Fruit fly (Drosophila melanogaster) whole organism, embryonic: ENCODE results near the gene Cyp6d4.
A peak's percentile ranks its signal among the peaks of the same experiment; 100 is the strongest.

Experiments
- Abd-B ChIP-seq: fragments of 200-800 bp; sonication (Bioruptor generic); optimal IDR thresholded peaks from 2 replicates; lab custom pipeline; 2018; ENCODE audit warnings: missing biosample characterization, mild to moderate bottlenecking, missing genetic modification characterization, moderate library complexity
- B-H2 ChIP-seq: fragments of 200-800 bp; sonication (Bioruptor generic); optimal IDR thresholded peaks from 2 replicates; lab custom pipeline; 2018; ENCODE audit warnings: missing biosample characterization, mild to moderate bottlenecking, missing genetic modification characterization
- CG10267 ChIP-seq: fragments of 200-800 bp; sonication (Bioruptor generic); optimal IDR thresholded peaks from 2 replicates; lab custom pipeline; 2018; ENCODE audit warnings: missing biosample characterization, mild to moderate bottlenecking, missing genetic modification characterization, moderate library complexity
- CG10565 ChIP-seq: fragments of 200-800 bp; sonication (Bioruptor generic); optimal IDR thresholded peaks from 3 replicates; lab custom pipeline; 2016; ENCODE audit warnings: missing biosample characterization, mild to moderate bottlenecking, missing genetic modification characterization
- CG12104 ChIP-seq: fragments of 200-800 bp; sonication (Bioruptor generic); optimal IDR thresholded peaks from 3 replicates; lab custom pipeline; 2016; ENCODE audit warnings: missing biosample characterization, missing genetic modification characterization
- CG13424 ChIP-seq: fragments of 200-800 bp; sonication (Bioruptor generic); optimal IDR thresholded peaks from 2 replicates; lab custom pipeline; 2019; ENCODE audit warnings: missing biosample characterization, mild to moderate bottlenecking, missing genetic modification characterization, moderate library complexity
- CG13775 ChIP-seq: fragments of 200-800 bp; sonication (Bioruptor generic); optimal IDR thresholded peaks from 3 replicates; lab custom pipeline; 2017; ENCODE audit warnings: missing biosample characterization, mild to moderate bottlenecking, missing genetic modification characterization
- CG14050 ChIP-seq: fragments of 200-800 bp; sonication (Bioruptor generic); IDR thresholded peaks from 3 replicates; pipeline ENCODE4 v1.3.6; 2022; ENCODE audit warnings: missing biosample characterization, missing genetic modification characterization
- CG14860 ChIP-seq: fragments of 200-800 bp; sonication (Bioruptor generic); IDR thresholded peaks from 3 replicates; pipeline ENCODE4 v1.3.6; 2022; ENCODE audit warnings: missing biosample characterization, missing genetic modification characterization; ENCODE audit not compliant: partially characterized antibody
- CG16815 ChIP-seq: fragments of 200-800 bp; sonication (Bioruptor generic); optimal IDR thresholded peaks from 3 replicates; lab custom pipeline; 2017; ENCODE audit warnings: missing biosample characterization, mild to moderate bottlenecking, missing genetic modification characterization
- CG17359 ChIP-seq: fragments of 200-800 bp; sonication (Bioruptor generic); optimal IDR thresholded peaks from 3 replicates; lab custom pipeline; 2018; ENCODE audit warnings: missing biosample characterization, mild to moderate bottlenecking, missing genetic modification characterization, moderate library complexity
- CG30403 ChIP-seq: fragments of 200-800 bp; sonication (Bioruptor generic); optimal IDR thresholded peaks from 3 replicates; lab custom pipeline; 2016; ENCODE audit warnings: missing biosample characterization, missing genetic modification characterization
- CG30431 ChIP-seq: fragments of 200-800 bp; sonication (Bioruptor generic); optimal IDR thresholded peaks from 2 replicates; lab custom pipeline; 2017; ENCODE audit warnings: missing biosample characterization, missing genetic modification characterization
- CG31365 ChIP-seq: fragments of 200-800 bp; sonication (Bioruptor generic); optimal IDR thresholded peaks from 2 replicates; lab custom pipeline; 2018; ENCODE audit warnings: missing biosample characterization, mild to moderate bottlenecking, missing genetic modification characterization
- CG3838 ChIP-seq: fragments of 200-800 bp; sonication (Bioruptor generic); optimal IDR thresholded peaks from 3 replicates; lab custom pipeline; 2016; ENCODE audit warnings: missing biosample characterization, missing genetic modification characterization
- CG5953 ChIP-seq: fragments of 200-800 bp; sonication (Bioruptor generic); IDR thresholded peaks from 2 replicates; pipeline ENCODE4 v1.3.6; 2022; ENCODE audit warnings: missing biosample characterization, missing genetic modification characterization
- CG6175 ChIP-seq: fragments of 200-800 bp; sonication (Bioruptor generic); IDR thresholded peaks from 3 replicates; pipeline ENCODE4 v1.3.6; 2022; ENCODE audit warnings: missing biosample characterization, missing genetic modification characterization
- CG7271 ChIP-seq: fragments of 200-800 bp; sonication (Bioruptor generic); optimal IDR thresholded peaks from 2 replicates; lab custom pipeline; 2018; ENCODE audit warnings: missing biosample characterization, mild to moderate bottlenecking, missing genetic modification characterization, moderate library complexity
- CG9609 ChIP-seq: fragments of 200-800 bp; sonication (Bioruptor generic); optimal IDR thresholded peaks from 3 replicates; lab custom pipeline; 2016; ENCODE audit warnings: missing biosample characterization, missing genetic modification characterization
- CG9876 ChIP-seq: fragments of 200-800 bp; sonication (Bioruptor generic); optimal IDR thresholded peaks from 2 replicates; lab custom pipeline; 2016; ENCODE audit warnings: missing biosample characterization, missing genetic modification characterization
- D ChIP-seq, 2 experiments: fragments of 200-800 bp in 1 of 2; fragments of >200 bp in 1 of 2; sonication (Bioruptor generic) in 1 of 2; optimal IDR thresholded peaks; 2 replicates in 1 of 2; 3 replicates in 1 of 2; lab custom pipeline; 2017; ENCODE audit warnings: mild to moderate bottlenecking in 1 of 2, missing biosample characterization in 1 of 2, missing genetic modification characterization in 1 of 2, missing genetic modification reagents in 1 of 2
- Dip2 ChIP-seq: fragments of 200-800 bp; sonication (Bioruptor generic); IDR thresholded peaks from 2 replicates; pipeline ENCODE4 v1.3.6; 2022; ENCODE audit warnings: missing biosample characterization, missing genetic modification characterization
- Eip74EF ChIP-seq, 2 experiments: fragments of 200-800 bp in 1 of 2; fragments of >200 bp in 1 of 2; sonication (Bioruptor generic) in 1 of 2; optimal IDR thresholded peaks; 2 replicates each; lab custom pipeline; 2017 to 2019; ENCODE audit warnings: missing biosample characterization in 2 of 2, missing genetic modification characterization in 2 of 2, mild to moderate bottlenecking in 1 of 2, moderate library complexity in 1 of 2
- GATAe ChIP-seq: fragments of 200-800 bp; sonication (Bioruptor generic); conservative IDR thresholded peaks from 2 replicates; pipeline ENCODE4 v1.3.6; 2022; ENCODE audit warnings: missing biosample characterization, missing genetic modification characterization
- H2.0 ChIP-seq: fragments of 200-800 bp; sonication (Bioruptor generic); IDR thresholded peaks from 2 replicates; pipeline ENCODE4 v1.3.6; 2022; ENCODE audit warnings: missing biosample characterization, missing genetic modification characterization
- HLH3B ChIP-seq: fragments of 200-800 bp; sonication (Bioruptor generic); IDR thresholded peaks from 2 replicates; pipeline ENCODE4 v1.3.6; 2022; ENCODE audit warnings: missing biosample characterization, missing genetic modification characterization
- HLHmδ ChIP-seq: fragments of 200-800 bp; sonication (Bioruptor generic); optimal IDR thresholded peaks from 2 replicates; lab custom pipeline; 2018; ENCODE audit warnings: missing biosample characterization, mild to moderate bottlenecking, missing genetic modification characterization, moderate library complexity
- Hand ChIP-seq: fragments of 200-800 bp; sonication (Bioruptor generic); optimal IDR thresholded peaks from 2 replicates; lab custom pipeline; 2017; ENCODE audit warnings: mild to moderate bottlenecking, missing biosample characterization, missing genetic modification reagents, missing genetic modification characterization
- Hmx ChIP-seq: fragments of 200-800 bp; sonication (Bioruptor generic); optimal IDR thresholded peaks from 2 replicates; lab custom pipeline; 2016; ENCODE audit warnings: missing biosample characterization, missing genetic modification characterization
- Max ChIP-seq: fragments of 200-800 bp; sonication (Bioruptor generic); optimal IDR thresholded peaks from 2 replicates; lab custom pipeline; 2016; ENCODE audit warnings: missing biosample characterization, mild to moderate bottlenecking, missing genetic modification characterization
- Mrtf ChIP-seq: fragments of 200-800 bp; sonication (Bioruptor generic); IDR thresholded peaks from 3 replicates; pipeline ENCODE4 v1.3.6; 2022; ENCODE audit warnings: missing biosample characterization, missing genetic modification characterization
- NFAT ChIP-seq: fragments of 200-800 bp; sonication (Bioruptor generic); IDR thresholded peaks from 2 replicates; pipeline ENCODE4 v1.3.6; 2022; ENCODE audit warnings: missing biosample characterization, missing genetic modification characterization
- NfI ChIP-seq: fragments of 200-800 bp; sonication (Bioruptor generic); optimal IDR thresholded peaks from 3 replicates; lab custom pipeline; 2018; ENCODE audit warnings: missing biosample characterization, mild to moderate bottlenecking, missing genetic modification characterization, moderate library complexity
- Stat92E ChIP-seq, 3 experiments: fragments of >200 bp in 2 of 3; fragments of 200-800 bp in 1 of 3; sonication (Bioruptor generic) in 1 of 3; optimal IDR thresholded peaks; 2 replicates each; lab custom pipeline; 2017 to 2019; ENCODE audit warnings: missing biosample characterization in 3 of 3, missing genetic modification characterization in 3 of 3, mild to moderate bottlenecking in 1 of 3, moderate library complexity in 1 of 3
- Vsx1 ChIP-seq: fragments of 200-800 bp; sonication (Bioruptor generic); optimal IDR thresholded peaks from 2 replicates; lab custom pipeline; 2017; ENCODE audit warnings: missing biosample characterization, mild to moderate bottlenecking, missing genetic modification characterization, missing genetic modification reagents
- abd-A ChIP-seq: fragments of 200-800 bp; sonication (Bioruptor generic); optimal IDR thresholded peaks from 3 replicates; lab custom pipeline; 2019; ENCODE audit warnings: missing biosample characterization, mild to moderate bottlenecking, missing genetic modification characterization, moderate library complexity
- br ChIP-seq: fragments of >200 bp; optimal IDR thresholded peaks from 2 replicates; lab custom pipeline; 2017
- dmrt99B ChIP-seq: fragments of 200-800 bp; sonication (Bioruptor generic); optimal IDR thresholded peaks from 2 replicates; lab custom pipeline; 2018; ENCODE audit warnings: missing biosample characterization, mild to moderate bottlenecking, missing genetic modification characterization, moderate library complexity
- gro ChIP-seq: fragments of 200-800 bp; sonication (Bioruptor generic); optimal IDR thresholded peaks from 2 replicates; lab custom pipeline; 2016; ENCODE audit warnings: missing biosample characterization, missing genetic modification characterization
- hbn ChIP-seq: fragments of 200-800 bp; sonication (Bioruptor generic); IDR thresholded peaks from 2 replicates; pipeline ENCODE4 v1.3.6; 2022; ENCODE audit warnings: missing biosample characterization, missing genetic modification characterization; ENCODE audit not compliant: partially characterized antibody
- her ChIP-seq: fragments of 200-800 bp; sonication (Bioruptor generic); optimal IDR thresholded peaks from 2 replicates; lab custom pipeline; 2016; ENCODE audit warnings: missing biosample characterization, missing genetic modification characterization
- ken ChIP-seq: fragments of 200-800 bp; sonication (Bioruptor generic); IDR thresholded peaks from 3 replicates; pipeline ENCODE4 v1.3.6; 2022; ENCODE audit warnings: missing biosample characterization, missing genetic modification characterization
- luna ChIP-seq: fragments of 200-800 bp; sonication (Bioruptor generic); optimal IDR thresholded peaks from 2 replicates; lab custom pipeline; 2016; ENCODE audit warnings: missing biosample characterization, missing genetic modification characterization
- maf-S ChIP-seq: fragments of 200-800 bp; sonication (Bioruptor generic); optimal IDR thresholded peaks from 2 replicates; lab custom pipeline; 2016; ENCODE audit warnings: missing biosample characterization, missing genetic modification characterization
- nerfin-2 ChIP-seq: fragments of 200-800 bp; sonication (Bioruptor generic); IDR thresholded peaks from 2 replicates; pipeline ENCODE4 v1.3.6; 2022; ENCODE audit warnings: missing biosample characterization, missing genetic modification characterization; ENCODE audit not compliant: partially characterized antibody
- pzg ChIP-seq: fragments of 200-800 bp; sonication (Bioruptor generic); optimal IDR thresholded peaks from 3 replicates; lab custom pipeline; 2018; ENCODE audit warnings: missing biosample characterization, mild to moderate bottlenecking, missing genetic modification characterization, moderate library complexity
- so ChIP-seq: fragments of 200-800 bp; sonication (Bioruptor generic); IDR thresholded peaks from 3 replicates; pipeline ENCODE4 v1.3.6; 2022; ENCODE audit warnings: missing biosample characterization, missing genetic modification characterization
- tio ChIP-seq: fragments of 200-800 bp; sonication (Bioruptor generic); optimal IDR thresholded peaks from 2 replicates; lab custom pipeline; 2017; ENCODE audit warnings: missing biosample characterization, missing genetic modification characterization, inconsistent platforms
- vfl ChIP-seq: fragments of 200-800 bp; sonication (Bioruptor generic); optimal IDR thresholded peaks from 2 replicates; lab custom pipeline; 2016; ENCODE audit warnings: missing biosample characterization, missing genetic modification characterization

Gene Cyp6d4

DNA sequence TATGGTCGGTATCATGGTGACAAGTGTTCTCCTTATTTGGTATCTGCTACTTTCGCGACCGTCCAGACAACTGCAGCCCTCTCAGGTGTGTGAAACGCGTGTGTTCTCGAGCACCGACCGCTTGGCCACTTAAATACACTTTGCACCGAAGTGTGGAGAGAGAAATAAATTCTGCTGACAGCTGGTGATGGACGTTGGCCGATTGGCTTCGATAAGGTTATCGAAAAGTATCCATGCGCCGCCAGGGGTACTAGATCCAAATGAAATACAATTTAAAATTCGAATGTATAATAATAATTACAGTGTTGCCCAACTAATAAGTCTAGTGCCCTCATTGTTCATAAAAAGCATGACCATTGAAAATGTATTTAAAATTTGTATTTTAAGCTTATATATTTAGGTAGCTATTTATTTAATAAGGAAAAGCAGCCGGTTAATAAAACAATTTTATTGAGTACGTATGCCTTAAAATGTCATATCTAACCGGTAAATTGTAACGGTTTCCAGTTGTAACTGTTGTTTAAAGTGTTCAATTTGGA, 11.7 kb upstream of the Cyp6d4 start, which contains the start of the genes Gclm and CG17625 (continued):
- TF ChIP-seq gro (GFP tag; lab: Kevin White, UChicago) (peak; percentile 57), Hand (peak; percentile 25), Max (GFP tag; lab: Kevin White, UChicago) (no peak), abd-A (tag; lab: Kevin White, UChicago) (no peak), CG30431 (GFP tag; lab: Kevin White, UChicago) (no peak), CG10267 (tag; lab: Kevin White, UChicago) (peak; percentile 90), CG9609 (GFP tag; lab: Kevin White, UChicago) (peak; percentile 8), D (optimal IDR thresholded peaks at IDR 0.05; lab: Kevin White, UChicago) (no peak), D (GFP tag; optimal IDR thresholded peaks at IDR 0.05; lab: Kevin White, UChicago) (no peak), CG9876 (GFP tag; lab: Kevin White, UChicago) (no peak), pzg (GFP tag; lab: Kevin White, UChicago) (peak; percentile 82), NfI (GFP tag; lab: Kevin White, UChicago) (peak; percentile 54), so (GFP tag; lab: Robert Waterston, UW) (0 out of 3 replicates have a peak, but pooled peaks have one; percentile 32), CG7271 (tag; lab: Kevin White, UChicago) (no peak), CG13775 (GFP tag; lab: Kevin White, UChicago) (peak; percentile 28), Hmx (GFP tag; lab: Kevin White, UChicago) (no peak), Abd-B (peak; percentile 75), br (lab: Kevin White, UChicago) (no peak), Mrtf (GFP tag; lab: Robert Waterston, UW) (peak; percentile 33; the same call in 1 of the 3 replicates), luna (GFP tag; lab: Kevin White, UChicago) (no peak), CG5953 (0 out of 2 replicates have a peak, but pooled peaks have one; percentile 47), GATAe (GFP tag; lab: Robert Waterston, UW) (no peak; the same call in 1 of the 2 replicates), dmrt99B (tag; lab: Kevin White, UChicago) (peak; percentile 36), CG13424 (tag; lab: Kevin White, UChicago) (peak; percentile 58), HLH3B (GFP tag; lab: Robert Waterston, UW) (peak; percentile 41; the same call in 1 of the 2 replicates), hbn (peak; percentile 61), Vsx1 (peak; percentile 21), maf-S (GFP tag; lab: Kevin White, UChicago) (no peak), CG10565 (GFP tag; lab: Kevin White, UChicago) (no peak), HLHmδ (GFP tag; lab: Kevin White, UChicago) (peak; percentile 92), CG30403 (peak; percentile 63), tio (GFP tag; lab: Kevin White, UChicago) (no peak), CG14860 (peak; percentile 73; the same call in 2 of the 3 replicates), her (GFP tag; lab: Kevin White, UChicago) (peak; percentile 33), CG16815 (GFP tag; lab: Kevin White, UChicago) (peak; percentile 7), CG3838 (GFP tag; lab: Kevin White, UChicago) (no peak), B-H2 (GFP tag; lab: Kevin White, UChicago) (peak; percentile 50), ken (GFP tag; lab: Robert Waterston, UW) (peak; percentile 14; the same call in 1 of the 3 replicates), CG31365 (peak; percentile 39), CG12104 (GFP tag; lab: Kevin White, UChicago) (no peak), H2.0 (GFP tag; lab: Robert Waterston, UW) (peak; percentile 28; the same call in 1 of the 2 replicates), Stat92E (GFP tag; optimal IDR thresholded peaks at IDR 0.05; lab: Kevin White, UChicago) (peak in 1 of 3 experiments; percentile 72), Dip2 (GFP tag; lab: Robert Waterston, UW) (no peak), CG6175 (GFP tag; lab: Robert Waterston, UW) (no peak), vfl (GFP tag; lab: Kevin White, UChicago) (peak; percentile 26), Eip74EF (GFP tag; optimal IDR thresholded peaks at IDR 0.05; lab: Kevin White, UChicago) (peak in 1 of 2 experiments; percentile 44), CG17359 (tag; lab: Kevin White, UChicago) (peak; percentile 54), nerfin-2 (peak; percentile 68), CG14050 (GFP tag; lab: Robert Waterston, UW) (no peak; the same call in 2 of the 3 replicates), NFAT (GFP tag; lab: Robert Waterston, UW) (peak; percentile 65)
